Worm (Caenorhabditis elegans): ENCODE data around the gene F59A1.15.

Gene F59A1.15

DNA sequence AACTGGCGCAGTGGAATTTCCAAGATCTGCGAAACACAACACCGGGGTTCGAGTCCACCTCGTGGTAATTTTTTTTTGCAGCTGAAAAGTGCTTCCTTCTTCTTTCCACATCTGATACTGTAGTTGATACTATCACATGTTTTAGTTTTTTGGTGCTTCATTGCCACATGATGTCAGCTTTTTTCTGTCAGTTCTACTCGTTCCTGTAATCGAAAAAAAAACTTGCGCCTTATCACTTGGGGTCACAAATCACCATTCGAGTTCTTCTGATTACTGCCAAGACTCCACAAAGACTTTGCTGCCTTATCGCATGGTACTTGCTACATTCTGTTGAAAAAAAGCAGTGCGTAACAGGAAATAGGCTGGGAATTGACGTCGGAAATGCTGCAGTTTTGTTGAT lies 38.0 kb upstream of the F59A1.15 start:
- TF ChIP-seq ztf-25 (GFP tag; IDR thresholded peaks at IDR 0.05) (no peak), ZK185.1 (tag; optimal IDR thresholded peaks at IDR 0.05; ENCODE audit: poor library complexity, severe bottlenecking) (no peak), xnd-1 (tag; optimal IDR thresholded peaks at IDR 0.05) (no peak), F57A8.1 (GFP tag; optimal IDR thresholded peaks at IDR 0.05) (no peak), ccch-3 (GFP tag; optimal IDR thresholded peaks at IDR 0.05) (no peak), unc-62 (GFP tag; optimal IDR thresholded peaks at IDR 0.05) (peak; percentile 67), ztf-3 (GFP tag; optimal IDR thresholded peaks at IDR 0.05) (no peak), lin-26 (GFP tag; IDR thresholded peaks at IDR 0.05) (no peak), ceh-27 (GFP tag; optimal IDR thresholded peaks at IDR 0.05) (no peak), snpc-1.1 (tag; optimal IDR thresholded peaks at IDR 0.05; ENCODE audit: insufficient read depth) (no peak), snpc-4 (GFP tag; optimal IDR thresholded peaks at IDR 0.05) (no peak), snpc-4 (tag; optimal IDR thresholded peaks at IDR 0.05) (peak in 2 of 4 experiments; percentile 25 to 72), Y67H2A.10 (GFP tag; conservative IDR thresholded peaks at IDR 0.05) (no peak), lag-1 (GFP tag; IDR thresholded peaks at IDR 0.05) (no peak), egrh-3 (GFP tag; IDR thresholded peaks at IDR 0.05) (no peak), nhr-90 (tag; optimal IDR thresholded peaks at IDR 0.05) (peak; percentile 6), hlh-12 (tag; optimal IDR thresholded peaks at IDR 0.05) (no peak), nhr-27 (tag; optimal IDR thresholded peaks at IDR 0.05) (no peak), ztf-18 (tag; optimal IDR thresholded peaks at IDR 0.05) (no peak), snpc-1.3 (tag; optimal IDR thresholded peaks at IDR 0.05; ENCODE audit: insufficient read depth) (no peak), nfyb-1 (GFP tag; IDR thresholded peaks at IDR 0.05) (0 out of 2 replicates have a peak, but pooled peaks have one; percentile 53), ceh-79 (tag; optimal IDR thresholded peaks at IDR 0.05) (no peak), nhr-120 (GFP tag; IDR thresholded peaks at IDR 0.05) (no peak), repo-1 (tag; optimal IDR thresholded peaks at IDR 0.05) (no peak), madf-8 (GFP tag; conservative IDR thresholded peaks at IDR 0.05) (no peak), sptf-2 (GFP tag; optimal IDR thresholded peaks at IDR 0.05) (no peak), K12H6.12 (tag; optimal IDR thresholded peaks at IDR 0.05) (no peak), mes-4 (tag; optimal IDR thresholded peaks at IDR 0.05) (no peak), hrde-1 (tag; optimal IDR thresholded peaks at IDR 0.05; ENCODE audit: borderline replicate concordance) (no peak), F57C9.4 (tag; optimal IDR thresholded peaks at IDR 0.05) (no peak), tbp1 (GFP tag; optimal IDR thresholded peaks at IDR 0.05) (peak; percentile 40), lin-40 (tag; optimal IDR thresholded peaks at IDR 0.05) (no peak), C06A6.2 (GFP tag; conservative IDR thresholded peaks at IDR 0.05) (no peak), nfya-2 (GFP tag; IDR thresholded peaks at IDR 0.05) (no peak), let-526 (GFP tag; IDR thresholded peaks at IDR 0.05) (no peak), hmg-20 (GFP tag; IDR thresholded peaks at IDR 0.05) (no peak), athp-1 (tag; optimal IDR thresholded peaks at IDR 0.05) (no peak), B0019.2 (GFP tag; conservative IDR thresholded peaks at IDR 0.05) (no peak), pha-4 (tag; optimal IDR thresholded peaks at IDR 0.05) (peak; percentile 30), ceh-40 (GFP tag; IDR thresholded peaks at IDR 0.05) (no peak), C17E4.6 (GFP tag; IDR thresholded peaks at IDR 0.05) (no peak), lir-1 (GFP tag; conservative IDR thresholded peaks at IDR 0.05) (no peak), sdz-38 (tag; optimal IDR thresholded peaks at IDR 0.05) (no peak), let-607 (tag; optimal IDR thresholded peaks at IDR 0.05) (peak in 1 of 2 experiments; percentile 31), somi-1 (GFP tag; optimal IDR thresholded peaks at IDR 0.05) (no peak), ama-1 (optimal IDR thresholded peaks at IDR 0.05) (no peak), ama-1 (GFP tag; optimal IDR thresholded peaks at IDR 0.05) (no peak), mxl-1 (tag; optimal IDR thresholded peaks at IDR 0.05) (no peak), B0035.1 (tag; optimal IDR thresholded peaks at IDR 0.05) (no peak), ztf-26 (tag; optimal IDR thresholded peaks at IDR 0.05) (peak; percentile 15)
